Worm (Caenorhabditis elegans) whole organism, young adult: ENCODE results near the gene ZC412.5.

Source experiments
- B0019.2 ChIP-seq: fragments of 200-800 bp; sonication (Bioruptor generic); conservative IDR thresholded peaks from 2 replicates; pipeline ENCODE4 v1.3.6; 2022; ENCODE audit warnings: missing genetic modification reagents, missing genetic modification characterization, missing compliant biosample characterization
- F23B12.7 ChIP-seq: sonication (generic microtip); optimal IDR thresholded peaks from 2 replicates; lab custom pipeline; 2017; ENCODE audit warnings: missing genetic modification characterization, mild to moderate bottlenecking, missing compliant biosample characterization, antibody characterized with exemption, moderate library complexity; ENCODE audit not compliant: insufficient read depth
- F33H1.4 ChIP-seq: fragments of 200-800 bp; sonication (Bioruptor generic); IDR thresholded peaks from 2 replicates; pipeline ENCODE4 v1.3.6; 2022; ENCODE audit warnings: missing genetic modification reagents, missing genetic modification characterization, missing compliant biosample characterization
- F49E8.2 ChIP-seq: sonication (generic microtip); optimal IDR thresholded peaks from 3 replicates; lab custom pipeline; 2017; ENCODE audit warnings: missing genetic modification characterization, mild to moderate bottlenecking, missing compliant biosample characterization, antibody characterized with exemption, moderate library complexity; ENCODE audit not compliant: insufficient read depth
- F57C9.4 ChIP-seq: sonication (generic microtip); optimal IDR thresholded peaks from 2 replicates; lab custom pipeline; 2017; ENCODE audit warnings: mild to moderate bottlenecking, missing genetic modification characterization, missing compliant biosample characterization
- Y56A3A.18 ChIP-seq: fragments of 200-800 bp; sonication (Bioruptor generic); IDR thresholded peaks from 2 replicates; pipeline ENCODE4 v1.3.6; 2022; ENCODE audit warnings: missing genetic modification reagents, missing genetic modification characterization, missing compliant biosample characterization
- ZK185.1 ChIP-seq: sonication (generic microtip); optimal IDR thresholded peaks from 2 replicates; lab custom pipeline; 2016; ENCODE audit warnings: mild to moderate bottlenecking, missing genetic modification characterization, missing compliant biosample characterization; ENCODE audit not compliant: poor library complexity, severe bottlenecking
- akir-1 ChIP-seq: fragments of 200-800 bp; sonication (Bioruptor generic); optimal IDR thresholded peaks from 2 replicates; lab custom pipeline; 2018; ENCODE audit warnings: mild to moderate bottlenecking, missing genetic modification characterization, moderate library complexity, missing compliant biosample characterization
- ama-1 ChIP-seq, 3 experiments: fragments of 150-350 bp in 1 of 3; sonication (generic microtip) in 2 of 3; optimal IDR thresholded peaks; 2 replicates each; lab custom pipeline; 2014 to 2018; ENCODE audit warnings: missing biosample characterization in 2 of 3, missing genetic modification characterization in 2 of 3, missing genetic modification reagents in 2 of 3
- athp-1 ChIP-seq: sonication (generic microtip); optimal IDR thresholded peaks from 2 replicates; lab custom pipeline; 2017; ENCODE audit warnings: mild to moderate bottlenecking, missing genetic modification characterization, missing compliant biosample characterization
- attf-3 ChIP-seq: fragments of 200-800 bp; sonication (Bioruptor generic); conservative IDR thresholded peaks from 2 replicates; pipeline ENCODE4 v1.3.6; 2022; ENCODE audit warnings: missing genetic modification reagents, missing genetic modification characterization, missing compliant biosample characterization
- attf-5 ChIP-seq: fragments of 200-800 bp; sonication (Bioruptor generic); optimal IDR thresholded peaks from 2 replicates; lab custom pipeline; 2018; ENCODE audit warnings: mild to moderate bottlenecking, missing genetic modification characterization, missing compliant biosample characterization
- attf-6 ChIP-seq: fragments of 200-800 bp; sonication (Bioruptor generic); IDR thresholded peaks from 2 replicates; pipeline ENCODE4 v1.3.6; 2022; ENCODE audit warnings: missing genetic modification reagents, missing genetic modification characterization, missing compliant biosample characterization
- bed-2 ChIP-seq: fragments of 200-800 bp; sonication (Bioruptor generic); IDR thresholded peaks from 2 replicates; pipeline ENCODE4 v1.3.6; 2022; ENCODE audit warnings: missing genetic modification reagents, missing genetic modification characterization, missing compliant biosample characterization
- cebp-1 ChIP-seq, 2 experiments: fragments of 200-800 bp in 1 of 2; sonication (Bioruptor generic) in 1 of 2; sonication (generic microtip) in 1 of 2; IDR thresholded peaks in 1 of 2; optimal IDR thresholded peaks in 1 of 2; 2 replicates each; pipeline versions ENCODE4 v1.3.6 to Lab custom; 2017 to 2022; ENCODE audit warnings: missing compliant biosample characterization in 2 of 2, missing genetic modification characterization in 2 of 2, mild to moderate bottlenecking in 1 of 2, missing genetic modification reagents in 1 of 2, moderate library complexity in 1 of 2
- ceh-91 ChIP-seq: fragments of 200-800 bp; sonication (Bioruptor generic); IDR thresholded peaks from 2 replicates; pipeline ENCODE4 v1.3.6; 2022; ENCODE audit warnings: missing genetic modification reagents, missing genetic modification characterization, missing compliant biosample characterization
- chd-7 ChIP-seq: sonication (generic microtip); optimal IDR thresholded peaks from 2 replicates; lab custom pipeline; 2016; ENCODE audit warnings: mild to moderate bottlenecking, missing genetic modification characterization, moderate library complexity, missing compliant biosample characterization
- dox-1 ChIP-seq: fragments of 200-800 bp; sonication (Bioruptor generic); IDR thresholded peaks from 2 replicates; pipeline ENCODE4 v1.3.6; 2022; ENCODE audit warnings: missing genetic modification reagents, missing genetic modification characterization, missing compliant biosample characterization
- dpff-1 ChIP-seq: sonication (generic microtip); optimal IDR thresholded peaks from 2 replicates; lab custom pipeline; 2017; ENCODE audit warnings: mild to moderate bottlenecking, missing genetic modification characterization, missing compliant biosample characterization
- efl-1 ChIP-seq: fragments of 150-350 bp; optimal IDR thresholded peaks from 2 replicates; lab custom pipeline; 2014; ENCODE audit warnings: missing biosample characterization, missing genetic modification reagents, missing genetic modification characterization
- egl-44 ChIP-seq: fragments of 200-800 bp; sonication (Bioruptor generic); IDR thresholded peaks from 2 replicates; pipeline ENCODE4 v1.3.6; 2022; ENCODE audit warnings: missing genetic modification reagents, missing genetic modification characterization, missing compliant biosample characterization
- egrh-3 ChIP-seq: fragments of 200-800 bp; sonication (Bioruptor generic); IDR thresholded peaks from 2 replicates; pipeline ENCODE4 v1.3.6; 2022; ENCODE audit warnings: missing genetic modification reagents, missing genetic modification characterization, missing compliant biosample characterization
- ekl-4 ChIP-seq: fragments of 200-800 bp; sonication (Bioruptor generic); IDR thresholded peaks from 2 replicates; pipeline ENCODE4 v1.3.6; 2022; ENCODE audit warnings: missing genetic modification reagents, missing genetic modification characterization, missing compliant biosample characterization
- hlh-12 ChIP-seq: sonication (generic microtip); optimal IDR thresholded peaks from 2 replicates; lab custom pipeline; 2016; ENCODE audit warnings: missing genetic modification characterization, missing compliant biosample characterization
- hmg-1.2 ChIP-seq: fragments of 200-800 bp; sonication (Bioruptor generic); IDR thresholded peaks from 2 replicates; pipeline ENCODE4 v1.3.6; 2022; ENCODE audit warnings: missing genetic modification reagents, missing genetic modification characterization, missing compliant biosample characterization
- hmg-20 ChIP-seq: fragments of 200-800 bp; sonication (Bioruptor generic); IDR thresholded peaks from 2 replicates; pipeline ENCODE4 v1.3.6; 2022; ENCODE audit warnings: missing genetic modification reagents, missing genetic modification characterization, missing compliant biosample characterization
- hrde-1 ChIP-seq: sonication (generic microtip); optimal IDR thresholded peaks from 2 replicates; lab custom pipeline; 2016; ENCODE audit warnings: missing genetic modification characterization, mild to moderate bottlenecking, missing compliant biosample characterization, moderate library complexity, missing genotype, missing genetic modification reagents, borderline replicate concordance
- lag-1 ChIP-seq: fragments of 200-800 bp; sonication (Bioruptor generic); IDR thresholded peaks from 2 replicates; pipeline ENCODE4 v1.3.6; 2022; ENCODE audit warnings: missing genetic modification reagents, missing genetic modification characterization, missing compliant biosample characterization
- let-607 ChIP-seq, 2 experiments: fragments of 200-800 bp in 1 of 2; sonication (Bioruptor generic) in 1 of 2; sonication (generic microtip) in 1 of 2; optimal IDR thresholded peaks; 2 replicates each; lab custom pipeline; 2016 to 2018; ENCODE audit warnings: mild to moderate bottlenecking in 2 of 2, missing compliant biosample characterization in 2 of 2, missing genetic modification characterization in 2 of 2, moderate library complexity in 2 of 2, missing genotype in 1 of 2
- madf-10 ChIP-seq: sonication (generic microtip); optimal IDR thresholded peaks from 2 replicates; lab custom pipeline; 2016; ENCODE audit warnings: mild to moderate bottlenecking, missing genetic modification characterization, missing compliant biosample characterization
- madf-3 ChIP-seq: fragments of 200-800 bp; sonication (Bioruptor generic); IDR thresholded peaks from 2 replicates; pipeline ENCODE4 v1.3.6; 2022; ENCODE audit warnings: missing genetic modification reagents, missing genetic modification characterization, missing compliant biosample characterization
- madf-6 ChIP-seq: fragments of 200-800 bp; sonication (Bioruptor generic); IDR thresholded peaks from 2 replicates; pipeline ENCODE4 v1.3.6; 2022; ENCODE audit warnings: missing genetic modification reagents, missing genetic modification characterization, missing compliant biosample characterization
- mel-28 ChIP-seq: sonication (generic microtip); optimal IDR thresholded peaks from 2 replicates; lab custom pipeline; 2016; ENCODE audit warnings: borderline replicate concordance, mild to moderate bottlenecking, missing genetic modification characterization, missing compliant biosample characterization
- nhr-120 ChIP-seq: fragments of 200-800 bp; sonication (Bioruptor generic); IDR thresholded peaks from 2 replicates; pipeline ENCODE4 v1.3.6; 2022; ENCODE audit warnings: missing genetic modification characterization, missing compliant biosample characterization
- nhr-27 ChIP-seq: fragments of 200-800 bp; sonication (Bioruptor generic); optimal IDR thresholded peaks from 2 replicates; lab custom pipeline; 2018; ENCODE audit warnings: mild to moderate bottlenecking, missing genetic modification characterization, moderate library complexity, missing compliant biosample characterization
- nhr-80 ChIP-seq: sonication (generic microtip); optimal IDR thresholded peaks from 2 replicates; lab custom pipeline; 2016; ENCODE audit warnings: missing genetic modification characterization, missing compliant biosample characterization
- pbrm-1 ChIP-seq: fragments of 200-800 bp; sonication (Bioruptor generic); IDR thresholded peaks from 2 replicates; pipeline ENCODE4 v1.3.6; 2022; ENCODE audit warnings: missing genetic modification reagents, missing genetic modification characterization, missing compliant biosample characterization
- repo-1 ChIP-seq: sonication (generic microtip); optimal IDR thresholded peaks from 2 replicates; lab custom pipeline; 2017; ENCODE audit warnings: mild to moderate bottlenecking, missing genetic modification characterization, missing compliant biosample characterization
- somi-1 ChIP-seq: fragments of 200-800 bp; sonication (Bioruptor generic); optimal IDR thresholded peaks from 2 replicates; lab custom pipeline; 2018; ENCODE audit warnings: mild to moderate bottlenecking, missing genetic modification characterization, missing compliant biosample characterization
- unc-62 ChIP-seq: fragments of 150-350 bp; optimal IDR thresholded peaks from 2 replicates; lab custom pipeline; 2014; ENCODE audit warnings: missing biosample characterization, missing genetic modification reagents, missing genetic modification characterization
- xnd-1 ChIP-seq: sonication (generic microtip); optimal IDR thresholded peaks from 2 replicates; lab custom pipeline; 2016; ENCODE audit warnings: missing genotype, missing genetic modification reagents, missing genetic modification characterization, missing compliant biosample characterization
- zfh-2 ChIP-seq: fragments of 200-800 bp; sonication (Bioruptor generic); conservative IDR thresholded peaks from 2 replicates; pipeline ENCODE4 v1.3.6; 2022; ENCODE audit warnings: missing genetic modification reagents, missing genetic modification characterization, missing compliant biosample characterization
- ztf-22 ChIP-seq: fragments of 200-800 bp; sonication (Bioruptor generic); optimal IDR thresholded peaks from 2 replicates; lab custom pipeline; 2018; ENCODE audit warnings: mild to moderate bottlenecking, missing genetic modification characterization, moderate library complexity, missing compliant biosample characterization
- ztf-28 ChIP-seq: fragments of 200-800 bp; sonication (Bioruptor generic); IDR thresholded peaks from 2 replicates; pipeline ENCODE4 v1.3.6; 2022; ENCODE audit warnings: missing genetic modification reagents, missing genetic modification characterization, missing compliant biosample characterization
- ztf-3 ChIP-seq: fragments of 200-800 bp; sonication (Bioruptor generic); optimal IDR thresholded peaks from 2 replicates; lab custom pipeline; 2018; ENCODE audit warnings: mild to moderate bottlenecking, missing genetic modification characterization, missing compliant biosample characterization

ZC412.5 gene

ce11 chrV:14848510-14849206 lies 26.6 kb downstream of the ZC412.5 start (continued):
- TF ChIP-seq efl-1 (GFP tag; lab: Kevin White, UChicago) (no peak), nhr-80 (tag; lab: Kevin White, UChicago) (peak; percentile 61), lag-1 (GFP tag; lab: Robert Waterston, UW) (no peak), xnd-1 (no peak), egl-44 (GFP tag; lab: Robert Waterston, UW) (no peak), F49E8.2 (tag; lab: Kevin White, UChicago) (no peak), ztf-3 (GFP tag; lab: Kevin White, UChicago) (no peak), F57C9.4 (tag; lab: Kevin White, UChicago) (no peak), hrde-1 (tag; lab: Kevin White, UChicago) (no peak), Y56A3A.18 (GFP tag; lab: Robert Waterston, UW) (no peak), nhr-120 (GFP tag; lab: Robert Waterston, UW) (no peak), hmg-1.2 (peak; percentile 47; the same call in 1 of the 2 replicates), hlh-12 (tag; lab: Kevin White, UChicago) (no peak), F33H1.4 (no peak), madf-6 (GFP tag; lab: Robert Waterston, UW) (no peak), nhr-27 (tag; lab: Kevin White, UChicago) (no peak), attf-6 (no peak), ZK185.1 (tag; lab: Kevin White, UChicago) (no peak), madf-10 (tag; lab: Kevin White, UChicago) (peak; percentile 66), attf-3 (GFP tag; lab: Robert Waterston, UW) (no peak), zfh-2 (GFP tag; lab: Robert Waterston, UW) (no peak), hmg-20 (GFP tag; lab: Robert Waterston, UW) (no peak), F23B12.7 (no peak), unc-62 (GFP tag; lab: Kevin White, UChicago) (peak; percentile 68), cebp-1 (GFP tag; IDR thresholded peaks at IDR 0.05; lab: Robert Waterston, UW) (peak; percentile 46; the same call in 1 of the 2 replicates), cebp-1 (tag; optimal IDR thresholded peaks at IDR 0.05; lab: Kevin White, UChicago) (peak; percentile 75), dox-1 (GFP tag; lab: Robert Waterston, UW) (peak; percentile 49; the same call in 1 of the 2 replicates), mel-28 (tag; lab: Kevin White, UChicago) (no peak), ekl-4 (GFP tag; lab: Robert Waterston, UW) (0 out of 2 replicates have a peak, but pooled peaks have one; percentile 32), akir-1 (GFP tag; lab: Kevin White, UChicago) (peak; percentile 58), egrh-3 (GFP tag; lab: Robert Waterston, UW) (no peak), attf-5 (GFP tag; lab: Kevin White, UChicago) (peak; percentile 72), pbrm-1 (GFP tag; lab: Robert Waterston, UW) (peak; percentile 72; the same call in 1 of the 2 replicates), chd-7 (tag; lab: Kevin White, UChicago) (peak; percentile 88), athp-1 (no peak), madf-3 (GFP tag; lab: Robert Waterston, UW) (no peak), ama-1 (optimal IDR thresholded peaks at IDR 0.05; lab: Kevin White, UChicago) (peak; percentile 71), ama-1 (GFP tag; optimal IDR thresholded peaks at IDR 0.05; lab: Kevin White, UChicago) (no peak), ztf-22 (GFP tag; lab: Kevin White, UChicago) (peak; percentile 61), ztf-28 (GFP tag; lab: Robert Waterston, UW) (no peak), bed-2 (GFP tag; lab: Robert Waterston, UW) (no peak), B0019.2 (GFP tag; lab: Robert Waterston, UW) (no peak), let-607 (tag; optimal IDR thresholded peaks at IDR 0.05; lab: Kevin White, UChicago) (peak; percentile 57 to 85), somi-1 (GFP tag; lab: Kevin White, UChicago) (peak; percentile 85), ceh-91 (GFP tag; lab: Robert Waterston, UW) (no peak), repo-1 (tag; lab: Kevin White, UChicago) (peak; percentile 4), dpff-1 (no peak)
